Worm (Caenorhabditis elegans): ENCODE data around the gene F38A1.15.
A peak's percentile ranks its signal among the peaks of the same experiment; 100 is the strongest.

F38A1.15 gene

DNA sequence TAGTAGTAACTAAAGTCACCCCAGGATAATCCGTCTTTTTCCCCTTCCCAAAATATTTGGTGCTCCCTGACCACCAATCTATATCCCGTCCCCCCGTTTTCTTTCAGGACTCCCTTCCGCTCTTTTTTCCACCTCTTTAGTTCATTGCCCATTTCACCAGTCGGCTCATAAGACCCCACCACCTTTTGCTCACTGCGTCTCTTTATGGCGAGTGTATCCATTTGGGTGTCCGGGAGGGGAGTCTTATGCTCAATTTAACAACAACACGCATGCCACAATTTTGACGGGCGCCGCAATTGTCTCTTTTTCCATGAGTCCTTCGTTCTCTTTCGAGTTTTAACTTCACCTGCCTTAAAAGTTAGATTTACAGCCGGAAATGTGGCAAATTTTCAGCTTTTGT lies 30.0 kb downstream of the F38A1.15 start:
- TF ChIP-seq nhr-129 (tag; optimal IDR thresholded peaks at IDR 0.05) (peak; percentile 38), skn-1 (tag; optimal IDR thresholded peaks at IDR 0.05) (no peak), unc-55 (GFP tag; optimal IDR thresholded peaks at IDR 0.05) (peak; percentile 38), lin-11 (tag; optimal IDR thresholded peaks at IDR 0.05) (peak; percentile 49), lsy-2 (tag; optimal IDR thresholded peaks at IDR 0.05) (peak in 1 of 2 experiments; percentile 31), C34F6.9 (tag; optimal IDR thresholded peaks at IDR 0.05) (peak; percentile 38)

DNA sequence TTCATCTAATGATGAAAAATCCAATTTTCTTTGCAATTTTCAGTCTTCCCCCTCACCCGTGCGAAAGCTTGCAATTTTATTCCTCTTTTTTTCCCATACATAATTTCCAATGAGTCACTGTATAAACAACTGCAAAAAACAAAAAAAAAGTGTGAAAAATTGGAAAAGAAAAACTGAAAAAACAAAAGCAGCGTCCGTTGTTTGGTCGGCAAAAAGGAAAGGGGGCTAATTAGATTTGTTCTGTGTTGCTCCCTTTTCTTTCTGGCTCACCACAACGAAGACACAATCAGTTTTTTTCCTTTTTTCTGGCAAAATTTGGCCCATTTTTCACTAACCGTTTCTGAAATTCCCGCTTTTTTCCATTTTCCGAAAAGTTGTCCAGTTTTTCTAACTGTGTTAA lies 30.8 kb downstream of the F38A1.15 start:
- no peak for TF ChIP-seq Y55F3AM.14 (GFP tag; optimal IDR thresholded peaks at IDR 0.05)
- no peak for TF ChIP-seq peb-1 (tag; optimal IDR thresholded peaks at IDR 0.05)
- TF ChIP-seq zag-1 (tag; optimal IDR thresholded peaks at IDR 0.05), result no peak
- TF ChIP-seq sma-9 (GFP tag; optimal IDR thresholded peaks at IDR 0.05), result no peak
- TF ChIP-seq sma-9 (tag; optimal IDR thresholded peaks at IDR 0.05), result no peak
- TF ChIP-seq unc-55 (GFP tag; optimal IDR thresholded peaks at IDR 0.05), result no peak
- TF ChIP-seq snpc-4 (tag; optimal IDR thresholded peaks at IDR 0.05), result no peak
- no peak for TF ChIP-seq lin-11 (tag; optimal IDR thresholded peaks at IDR 0.05)
- no peak for TF ChIP-seq egl-27 (tag; optimal IDR thresholded peaks at IDR 0.05)
- no peak for TF ChIP-seq ceh-16 (tag; optimal IDR thresholded peaks at IDR 0.05)
- no peak for TF ChIP-seq nhr-23 (tag; optimal IDR thresholded peaks at IDR 0.05)
- no peak for TF ChIP-seq dmd-4 (tag; optimal IDR thresholded peaks at IDR 0.05)
- no peak for TF ChIP-seq nhr-21 (tag; optimal IDR thresholded peaks at IDR 0.05)
- no peak for TF ChIP-seq nhr-6 (tag; optimal IDR thresholded peaks at IDR 0.05)
- TF ChIP-seq nhr-10 (tag; optimal IDR thresholded peaks at IDR 0.05), result no peak
- no peak for TF ChIP-seq mab-5 (tag; optimal IDR thresholded peaks at IDR 0.05)
- no peak for TF ChIP-seq ztf-4 (tag; optimal IDR thresholded peaks at IDR 0.05)

DNA sequence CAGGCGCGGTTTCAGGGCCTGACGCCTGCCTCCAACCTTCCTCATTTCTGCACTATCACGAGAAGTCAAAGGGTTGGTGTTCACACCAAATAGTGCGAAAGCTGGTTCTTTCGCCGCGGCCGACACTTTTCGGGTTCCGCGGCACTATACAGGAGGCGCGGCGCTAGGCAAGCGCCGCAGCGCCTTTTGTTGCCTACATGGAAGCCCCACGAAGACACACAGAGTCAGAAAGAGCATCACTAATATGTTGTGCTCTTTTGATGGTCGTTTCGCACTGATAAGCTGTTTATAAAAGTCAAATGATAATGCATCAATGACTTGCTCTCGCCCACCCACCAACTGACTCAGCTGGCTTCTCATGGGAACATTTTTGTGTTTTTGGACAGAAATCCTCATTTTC lies 31.3 kb downstream of the F38A1.15 start:
- TF ChIP-seq snpc-4 (tag; optimal IDR thresholded peaks at IDR 0.05), result peak; percentile 62
- peak; percentile 78 for TF ChIP-seq fos-1 (tag; optimal IDR thresholded peaks at IDR 0.05)
- TF ChIP-seq nhr-237 (tag; optimal IDR thresholded peaks at IDR 0.05), result no peak
- TF ChIP-seq crh-2 (tag; optimal IDR thresholded peaks at IDR 0.05), result no peak

DNA sequence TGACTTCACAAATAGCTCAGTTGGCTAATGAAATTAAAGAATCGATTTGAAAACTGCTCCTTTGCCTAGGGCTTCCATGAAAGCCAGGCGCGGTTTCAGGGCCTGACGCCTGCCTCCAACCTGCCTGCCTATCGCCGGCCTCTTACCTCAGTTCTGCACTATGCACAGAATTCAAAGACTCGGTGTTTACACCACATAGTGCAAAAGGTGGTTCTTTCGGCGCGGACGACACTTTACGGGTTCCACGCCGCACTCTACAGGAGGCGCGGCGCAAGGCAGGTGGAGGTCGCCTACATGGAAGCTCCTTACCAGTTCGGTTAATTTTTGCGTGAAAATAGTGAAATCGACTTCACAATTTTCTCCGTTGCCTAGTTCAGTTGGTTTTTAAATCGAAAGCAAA lies 33.4 kb downstream of the F38A1.15 start:
- TF ChIP-seq blmp-1 (tag; optimal IDR thresholded peaks at IDR 0.05; ENCODE audit: insufficient read depth) (no peak), lin-39 (tag; optimal IDR thresholded peaks at IDR 0.05) (no peak)

DNA sequence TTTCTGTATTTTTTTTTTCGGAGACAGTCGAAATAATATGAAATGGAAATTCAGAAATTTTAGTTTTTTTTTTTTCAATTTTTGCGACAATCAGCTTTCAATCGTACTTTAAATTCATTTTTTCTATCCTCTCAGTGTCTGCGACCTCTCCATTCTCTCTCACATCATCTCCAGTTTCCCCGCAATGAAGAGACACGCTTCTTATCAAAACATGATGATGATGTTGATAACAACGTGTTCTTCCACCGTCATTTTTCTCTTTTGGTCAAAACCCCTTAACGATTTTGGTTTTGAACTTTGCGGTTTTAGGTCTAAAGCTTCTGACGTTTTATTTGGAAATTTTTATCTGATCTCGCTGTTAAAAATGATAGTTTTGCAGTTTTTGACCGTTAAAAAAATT lies 33.9 kb downstream of the F38A1.15 start:
- TF ChIP-seq unc-55 (GFP tag; optimal IDR thresholded peaks at IDR 0.05) (no peak), ceh-16 (tag; optimal IDR thresholded peaks at IDR 0.05) (no peak), lin-39 (tag; optimal IDR thresholded peaks at IDR 0.05) (no peak), ceh-82 (tag; optimal IDR thresholded peaks at IDR 0.05) (no peak), elt-3 (tag; optimal IDR thresholded peaks at IDR 0.05) (no peak), zag-1 (tag; optimal IDR thresholded peaks at IDR 0.05) (no peak), egl-27 (tag; optimal IDR thresholded peaks at IDR 0.05) (no peak), lin-11 (tag; optimal IDR thresholded peaks at IDR 0.05) (no peak), R02D3.7 (tag; optimal IDR thresholded peaks at IDR 0.05) (no peak)

DNA sequence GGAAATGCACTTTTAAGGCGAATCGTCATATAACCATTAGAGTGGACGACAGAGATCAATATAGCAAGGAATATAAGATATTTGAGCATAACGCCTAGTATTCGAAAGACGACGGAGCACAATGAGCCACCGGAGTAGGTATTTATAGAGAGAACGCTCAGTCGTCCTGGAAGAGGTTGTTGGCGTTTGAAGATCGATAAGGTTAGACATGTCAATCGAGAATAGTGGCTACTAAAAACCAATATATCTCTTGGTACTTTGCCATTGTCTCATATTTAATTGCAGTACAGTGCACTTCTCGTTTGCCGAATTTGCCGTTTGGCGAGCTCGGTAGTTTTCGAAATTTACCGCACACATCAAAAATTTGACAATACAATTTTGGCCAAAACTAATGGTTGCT lies 35.2 kb downstream of the F38A1.15 start, which contains the start of gene dsl-1:
Gene dsl-1, minus strand, starts transcription at position 101 of the 400 bp plus-strand sequence.
- no peak for TF ChIP-seq ztf-1 (GFP tag; conservative IDR thresholded peaks at IDR 0.05)
- TF ChIP-seq elt-3 (tag; optimal IDR thresholded peaks at IDR 0.05), result no peak
- TF ChIP-seq blmp-1 (tag; optimal IDR thresholded peaks at IDR 0.05; ENCODE audit: insufficient read depth), result no peak
- TF ChIP-seq ama-1 (optimal IDR thresholded peaks at IDR 0.05), result no peak
- TF ChIP-seq sem-4 (tag; optimal IDR thresholded peaks at IDR 0.05), result no peak
- no peak for TF ChIP-seq R02D3.7 (tag; optimal IDR thresholded peaks at IDR 0.05)
- TF ChIP-seq snpc-4 (tag; optimal IDR thresholded peaks at IDR 0.05), result no peak
- TF ChIP-seq alr-1 (tag; optimal IDR thresholded peaks at IDR 0.05), result no peak
- TF ChIP-seq fos-1 (tag; optimal IDR thresholded peaks at IDR 0.05), result no peak
- TF ChIP-seq C34F6.9 (tag; optimal IDR thresholded peaks at IDR 0.05), result no peak
- no peak for TF ChIP-seq lin-39 (tag; optimal IDR thresholded peaks at IDR 0.05)
- no peak for TF ChIP-seq nhr-23 (tag; optimal IDR thresholded peaks at IDR 0.05)
- no peak for TF ChIP-seq sma-9 (GFP tag; optimal IDR thresholded peaks at IDR 0.05)
- no peak for TF ChIP-seq sma-9 (tag; optimal IDR thresholded peaks at IDR 0.05)
- TF ChIP-seq nhr-6 (tag; optimal IDR thresholded peaks at IDR 0.05), result no peak
